Worm (Caenorhabditis elegans): Measurements from ENCODE around the gene F13B6.3.

Gene F13B6.3

ce11 chrIV:7486201-7486947 is 20.6 kb upstream of the F13B6.3 start, which contains the start of the genes his-61 and his-62:
his-61 (minus strand) TSS chrIV:7486217.
his-62 (plus strand) TSS chrIV:7486545.
- TF ChIP-seq aly-2 (tag; optimal IDR thresholded peaks at IDR 0.05) (no peak), zag-1 (tag; optimal IDR thresholded peaks at IDR 0.05) (no peak), nhr-25 (tag; optimal IDR thresholded peaks at IDR 0.05) (peak; percentile 85), lin-15B (tag; optimal IDR thresholded peaks at IDR 0.05) (peak; percentile 13), nhr-77 (tag; optimal IDR thresholded peaks at IDR 0.05) (no peak), elt-2 (tag; optimal IDR thresholded peaks at IDR 0.05) (peak; percentile 83), pqm-1 (tag; optimal IDR thresholded peaks at IDR 0.05) (peak; percentile 52), ztf-4 (tag; optimal IDR thresholded peaks at IDR 0.05) (no peak), nfya-1 (tag; optimal IDR thresholded peaks at IDR 0.05; ENCODE audit: insufficient read depth) (peak; percentile 49), eor-1 (tag; optimal IDR thresholded peaks at IDR 0.05) (no peak), ceh-9 (tag; optimal IDR thresholded peaks at IDR 0.05) (no peak), jun-1 (tag; optimal IDR thresholded peaks at IDR 0.05) (peak; percentile 43), lsy-12 (tag; optimal IDR thresholded peaks at IDR 0.05) (peak; percentile 63), nhr-43 (tag; optimal IDR thresholded peaks at IDR 0.05; ENCODE audit: poor library complexity, severe bottlenecking) (peak; percentile 18), pha-4 (tag; optimal IDR thresholded peaks at IDR 0.05) (peak; percentile 73), snpc-4 (tag; optimal IDR thresholded peaks at IDR 0.05) (peak; percentile 82), elt-1 (tag; optimal IDR thresholded peaks at IDR 0.05) (peak; percentile 42), daf-12 (tag; optimal IDR thresholded peaks at IDR 0.05) (no peak)

- TF ChIP-seq fkh-10 (GFP tag; optimal IDR thresholded peaks at IDR 0.05) (no peak), mml-1 (tag; optimal IDR thresholded peaks at IDR 0.05) (no peak), nhr-25 (tag; optimal IDR thresholded peaks at IDR 0.05) (no peak), ceh-16 (tag; optimal IDR thresholded peaks at IDR 0.05) (no peak), jun-1 (tag; optimal IDR thresholded peaks at IDR 0.05) (no peak), aly-2 (tag; optimal IDR thresholded peaks at IDR 0.05) (no peak), nhr-77 (tag; optimal IDR thresholded peaks at IDR 0.05) (no peak), skn-1 (tag; optimal IDR thresholded peaks at IDR 0.05) (no peak), nhr-12 (tag; optimal IDR thresholded peaks at IDR 0.05) (no peak), nfya-1 (tag; optimal IDR thresholded peaks at IDR 0.05; ENCODE audit: insufficient read depth) (no peak), pqm-1 (tag; optimal IDR thresholded peaks at IDR 0.05) (no peak), ceh-28 (tag; optimal IDR thresholded peaks at IDR 0.05) (no peak), tbx-2 (tag; optimal IDR thresholded peaks at IDR 0.05) (no peak), ceh-9 (tag; optimal IDR thresholded peaks at IDR 0.05) (no peak), pha-4 (tag; optimal IDR thresholded peaks at IDR 0.05) (no peak)
Observed at ce11 chrIV:7478134-7478533, 12.4 kb upstream of the F13B6.3 start, which contains the start of gene rod-1. rod-1 (plus strand) TSS chrIV:7478452.

- TF ChIP-seq ztf-11 (tag; optimal IDR thresholded peaks at IDR 0.05) (no peak), fos-1 (tag; optimal IDR thresholded peaks at IDR 0.05) (no peak), pqm-1 (tag; optimal IDR thresholded peaks at IDR 0.05) (no peak), pha-4 (tag; optimal IDR thresholded peaks at IDR 0.05) (no peak), daf-12 (tag; optimal IDR thresholded peaks at IDR 0.05) (no peak), elt-2 (tag; optimal IDR thresholded peaks at IDR 0.05) (no peak), lin-15B (tag; optimal IDR thresholded peaks at IDR 0.05) (no peak), snpc-4 (tag; optimal IDR thresholded peaks at IDR 0.05) (no peak), R02D3.7 (tag; optimal IDR thresholded peaks at IDR 0.05) (no peak), hmg-11 (tag; optimal IDR thresholded peaks at IDR 0.05) (no peak), unc-39 (tag; optimal IDR thresholded peaks at IDR 0.05) (no peak), zag-1 (tag; optimal IDR thresholded peaks at IDR 0.05) (no peak)
Observed at ce11 chrIV:7477697-7478096, 11.9 kb upstream of the F13B6.3 start.

- TF ChIP-seq aly-2 (tag; optimal IDR thresholded peaks at IDR 0.05) (no peak), nfya-1 (tag; optimal IDR thresholded peaks at IDR 0.05; ENCODE audit: insufficient read depth) (no peak), R02D3.7 (tag; optimal IDR thresholded peaks at IDR 0.05) (no peak), nhr-76 (tag; optimal IDR thresholded peaks at IDR 0.05) (no peak), skn-1 (tag; optimal IDR thresholded peaks at IDR 0.05) (no peak)
Observed at ce11 chrIV:7477197-7477596, 11.4 kb upstream of the F13B6.3 start, which contains the start of gene pycr-4. pycr-4 (minus strand) TSS chrIV:7477297.

ce11 chrIV:7474826-7475225 is 9.1 kb upstream of the F13B6.3 start, which contains the start of gene slc-25A18.2:
slc-25A18.2 (plus strand) TSS chrIV:7475041.
- TF ChIP-seq ceh-82 (tag; optimal IDR thresholded peaks at IDR 0.05) (no peak), nhr-25 (tag; optimal IDR thresholded peaks at IDR 0.05) (no peak), egl-27 (tag; optimal IDR thresholded peaks at IDR 0.05) (no peak), sea-2 (GFP tag; optimal IDR thresholded peaks at IDR 0.05) (no peak), R02D3.7 (tag; optimal IDR thresholded peaks at IDR 0.05) (no peak), nhr-28 (tag; optimal IDR thresholded peaks at IDR 0.05) (no peak), unc-39 (tag; optimal IDR thresholded peaks at IDR 0.05) (no peak), nhr-77 (tag; optimal IDR thresholded peaks at IDR 0.05) (no peak), fkh-10 (GFP tag; optimal IDR thresholded peaks at IDR 0.05) (no peak), egl-5 (tag; optimal IDR thresholded peaks at IDR 0.05) (no peak)

All from whole organism, L3 larva.